Worm (Caenorhabditis elegans): ENCODE results near the gene adah-1.

The adah-1 gene

ce11 chrIV:6997918-6998317 is 26.1 kb upstream of the adah-1 start:
- TF ChIP-seq fos-1 (tag; optimal IDR thresholded peaks at IDR 0.05) (no peak), nhr-25 (tag; optimal IDR thresholded peaks at IDR 0.05) (no peak), ceh-9 (tag; optimal IDR thresholded peaks at IDR 0.05) (no peak), nhr-28 (tag; optimal IDR thresholded peaks at IDR 0.05) (no peak), ceh-82 (tag; optimal IDR thresholded peaks at IDR 0.05) (no peak), lsy-12 (tag; optimal IDR thresholded peaks at IDR 0.05) (no peak), fkh-10 (GFP tag; optimal IDR thresholded peaks at IDR 0.05) (no peak), elt-1 (tag; optimal IDR thresholded peaks at IDR 0.05) (no peak), nfya-1 (tag; optimal IDR thresholded peaks at IDR 0.05; ENCODE audit: insufficient read depth) (no peak), ama-1 (optimal IDR thresholded peaks at IDR 0.05) (no peak), ceh-16 (tag; optimal IDR thresholded peaks at IDR 0.05) (no peak), pha-4 (tag; optimal IDR thresholded peaks at IDR 0.05) (no peak), mml-1 (tag; optimal IDR thresholded peaks at IDR 0.05) (no peak), unc-62 (GFP tag; optimal IDR thresholded peaks at IDR 0.05) (no peak), daf-12 (tag; optimal IDR thresholded peaks at IDR 0.05) (no peak)

ce11 chrIV:6999206-6999605 is 24.8 kb upstream of the adah-1 start, which contains the start of gene C25A8.5:
TSS of gene C25A8.5 (plus strand) at chrIV:6999506.
- TF ChIP-seq fkh-2 (tag; optimal IDR thresholded peaks at IDR 0.05) (no peak), unc-62 (GFP tag; optimal IDR thresholded peaks at IDR 0.05) (no peak), nhr-43 (tag; optimal IDR thresholded peaks at IDR 0.05; ENCODE audit: poor library complexity, severe bottlenecking) (no peak), eor-1 (tag; optimal IDR thresholded peaks at IDR 0.05) (no peak), elt-1 (tag; optimal IDR thresholded peaks at IDR 0.05) (no peak), ztf-4 (tag; optimal IDR thresholded peaks at IDR 0.05) (no peak), nhr-11 (tag; optimal IDR thresholded peaks at IDR 0.05) (no peak), ceh-16 (tag; optimal IDR thresholded peaks at IDR 0.05) (no peak), egl-27 (tag; optimal IDR thresholded peaks at IDR 0.05) (no peak), skn-1 (tag; optimal IDR thresholded peaks at IDR 0.05) (no peak), pqm-1 (tag; optimal IDR thresholded peaks at IDR 0.05) (no peak), tbx-2 (tag; optimal IDR thresholded peaks at IDR 0.05) (no peak), fkh-10 (GFP tag; optimal IDR thresholded peaks at IDR 0.05) (no peak)

ce11 chrIV:7003323-7003722 is 20.7 kb upstream of the adah-1 start, which contains the start of gene cht-3:
TSS of gene cht-3 (plus strand) at chrIV:7003623.
- TF ChIP-seq tbx-2 (tag; optimal IDR thresholded peaks at IDR 0.05) (no peak), ZK546.5 (tag; optimal IDR thresholded peaks at IDR 0.05) (no peak), sea-2 (GFP tag; optimal IDR thresholded peaks at IDR 0.05) (no peak), nhr-43 (tag; optimal IDR thresholded peaks at IDR 0.05; ENCODE audit: poor library complexity, severe bottlenecking) (no peak), nhr-77 (tag; optimal IDR thresholded peaks at IDR 0.05) (no peak), hmg-11 (tag; optimal IDR thresholded peaks at IDR 0.05) (no peak), ztf-11 (tag; optimal IDR thresholded peaks at IDR 0.05) (no peak), pha-4 (tag; optimal IDR thresholded peaks at IDR 0.05) (no peak), elt-2 (tag; optimal IDR thresholded peaks at IDR 0.05) (no peak), nfya-1 (tag; optimal IDR thresholded peaks at IDR 0.05; ENCODE audit: insufficient read depth) (no peak), unc-39 (tag; optimal IDR thresholded peaks at IDR 0.05) (no peak)

ce11 chrIV:7009531-7009930 is 14.5 kb upstream of the adah-1 start, which contains the start of gene C25A8.2:
TSS of gene C25A8.2 (plus strand) at chrIV:7009831.
- TF ChIP-seq lsy-12 (tag; optimal IDR thresholded peaks at IDR 0.05): no peak
- no peak for TF ChIP-seq nhr-25 (tag; optimal IDR thresholded peaks at IDR 0.05)
- TF ChIP-seq nhr-237 (tag; optimal IDR thresholded peaks at IDR 0.05): no peak
- TF ChIP-seq daf-12 (tag; optimal IDR thresholded peaks at IDR 0.05): no peak
- no peak for TF ChIP-seq tbx-2 (tag; optimal IDR thresholded peaks at IDR 0.05)
- TF ChIP-seq aly-2 (tag; optimal IDR thresholded peaks at IDR 0.05): no peak
- TF ChIP-seq ztf-11 (tag; optimal IDR thresholded peaks at IDR 0.05): no peak
- TF ChIP-seq nfya-1 (tag; optimal IDR thresholded peaks at IDR 0.05; ENCODE audit: insufficient read depth): no peak
- TF ChIP-seq nhr-43 (tag; optimal IDR thresholded peaks at IDR 0.05; ENCODE audit: poor library complexity, severe bottlenecking): no peak
- TF ChIP-seq fkh-10 (GFP tag; optimal IDR thresholded peaks at IDR 0.05): no peak
- no peak for TF ChIP-seq nhr-76 (tag; optimal IDR thresholded peaks at IDR 0.05)
- no peak for TF ChIP-seq ceh-9 (tag; optimal IDR thresholded peaks at IDR 0.05)
- TF ChIP-seq unc-62 (GFP tag; optimal IDR thresholded peaks at IDR 0.05): no peak
- no peak for TF ChIP-seq mml-1 (tag; optimal IDR thresholded peaks at IDR 0.05)
- no peak for TF ChIP-seq skn-1 (tag; optimal IDR thresholded peaks at IDR 0.05)
- TF ChIP-seq R02D3.7 (tag; optimal IDR thresholded peaks at IDR 0.05): no peak
- TF ChIP-seq pqm-1 (tag; optimal IDR thresholded peaks at IDR 0.05): no peak
